Worm (Caenorhabditis elegans): ENCODE results near the gene prdx-3.
"Not testable (repeated sequence)": the region's sequence is repeated elsewhere in the genome, so short reads cannot be mapped to it uniquely, and the experiment has no call there.

The prdx-3 gene

DNA sequence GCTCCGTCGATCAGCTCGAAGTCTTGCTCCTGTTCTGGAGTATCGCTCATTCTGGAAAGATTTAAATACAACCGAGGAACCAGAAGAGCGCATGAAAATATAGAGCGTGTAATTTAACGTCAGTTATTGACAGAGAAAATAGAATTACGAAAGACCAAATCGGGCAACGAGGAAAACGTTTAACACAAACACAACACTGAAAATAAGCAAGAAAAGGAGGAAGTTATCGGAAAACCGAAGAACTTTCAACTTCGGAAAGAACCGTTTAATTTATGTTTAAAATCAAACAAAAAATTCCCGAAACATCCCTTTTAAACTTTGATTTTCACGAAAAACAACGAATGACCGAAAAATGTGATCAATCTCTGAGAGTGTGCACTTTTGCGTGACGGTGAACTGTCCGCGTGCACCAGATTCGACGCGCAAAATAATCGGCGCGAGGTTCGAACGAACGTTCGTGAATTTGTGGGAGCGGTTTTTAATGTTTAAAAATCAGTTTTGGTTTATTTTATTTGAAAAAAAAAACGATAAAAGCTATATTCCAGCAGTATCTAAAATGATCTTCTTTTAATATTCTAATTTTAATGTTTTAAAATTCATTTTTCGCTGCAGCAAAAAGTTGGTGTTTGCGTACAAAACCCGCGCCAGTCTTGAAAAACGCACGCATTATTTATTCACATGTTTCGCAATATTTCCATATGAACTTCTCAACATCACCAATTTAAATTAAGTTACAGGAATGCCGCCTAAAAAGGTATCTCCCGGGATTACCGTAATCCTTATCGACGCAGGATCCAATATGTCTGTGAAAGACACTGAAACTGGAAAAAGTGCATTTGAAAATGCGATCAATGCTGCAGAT lies 12.1 kb downstream of the prdx-3 start, which contains the start of the genes R07E5.7 and cku-80 (continued):
- TF ChIP-seq nhr-102 (tag; optimal IDR thresholded peaks at IDR 0.05) (no peak), mes-2 (tag; optimal IDR thresholded peaks at IDR 0.05; ENCODE audit: poor library complexity, severe bottlenecking) (peak; percentile 76), R02D3.7 (tag; optimal IDR thresholded peaks at IDR 0.05) (no peak), zfp-3 (GFP tag; conservative IDR thresholded peaks at IDR 0.05) (no peak), tag-97 (GFP tag; IDR thresholded peaks at IDR 0.05) (no peak)

DNA sequence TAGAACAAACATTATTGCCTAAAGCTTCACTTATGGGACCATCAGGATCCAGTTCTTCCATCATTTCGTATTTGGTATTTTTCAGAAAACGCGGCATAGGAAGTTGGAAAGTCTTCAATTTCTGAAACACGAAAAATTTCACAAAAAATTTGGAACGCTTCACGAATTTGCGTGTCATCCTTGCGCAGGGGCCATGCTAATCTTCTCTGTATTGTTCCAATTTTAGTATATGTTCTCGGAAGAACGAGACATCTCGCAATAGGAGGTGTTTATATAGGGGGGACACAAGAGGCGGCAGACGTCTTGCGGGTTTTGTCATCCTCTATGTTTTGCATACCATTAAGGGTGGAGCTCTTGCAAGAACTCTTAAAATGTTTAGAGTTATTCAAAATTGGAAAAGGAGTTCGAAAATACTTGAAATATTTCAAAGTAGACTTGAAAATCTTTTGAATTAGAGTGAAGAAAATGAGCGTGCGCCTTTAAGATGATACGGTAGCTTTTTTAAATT lies 19.5 kb downstream of the prdx-3 start:
- TF ChIP-seq arid-1 (GFP tag; conservative IDR thresholded peaks at IDR 0.05) (peak; percentile 92), lin-1 (GFP tag; IDR thresholded peaks at IDR 0.05) (peak; percentile 73; the same call in 1 of the 2 replicates), ceh-44 (GFP tag; IDR thresholded peaks at IDR 0.05) (0 out of 2 replicates have a peak, but pooled peaks have one; percentile 40), mdt-29 (GFP tag; IDR thresholded peaks at IDR 0.05) (0 out of 2 replicates have a peak, but pooled peaks have one; percentile 31), pha-4 (GFP tag; IDR thresholded peaks at IDR 0.05) (peak; percentile 90), dpl-1 (GFP tag; optimal IDR thresholded peaks at IDR 0.05) (peak; percentile 14), ctbp-1 (GFP tag; IDR thresholded peaks at IDR 0.05) (peak; percentile 79), Y105C5A.15 (GFP tag; IDR thresholded peaks at IDR 0.05) (peak; percentile 57; the same call in 1 of the 2 replicates), duxl-1 (tag; optimal IDR thresholded peaks at IDR 0.05; ENCODE audit: poor library complexity) (peak; percentile 29), T26A8.4 (GFP tag; IDR thresholded peaks at IDR 0.05) (peak; percentile 83), nhr-41 (GFP tag; IDR thresholded peaks at IDR 0.05) (0 out of 2 replicates have a peak, but pooled peaks have one; percentile 28), madf-9 (GFP tag; conservative IDR thresholded peaks at IDR 0.05) (peak; percentile 85), lin-29 (GFP tag; IDR thresholded peaks at IDR 0.05) (peak; percentile 46; the same call in 1 of the 2 replicates), daf-16 (GFP tag; optimal IDR thresholded peaks at IDR 0.05) (peak in 1 of 2 experiments; percentile 8), Y48G9A.11 (GFP tag; IDR thresholded peaks at IDR 0.05) (peak; percentile 80), hmg-1.1 (GFP tag; IDR thresholded peaks at IDR 0.05) (peak; percentile 87), snpc-1.2 (GFP tag; IDR thresholded peaks at IDR 0.05) (peak; percentile 86), dmd-9 (GFP tag; IDR thresholded peaks at IDR 0.05) (peak; percentile 69; the same call in 1 of the 2 replicates), snpc-4 (tag; optimal IDR thresholded peaks at IDR 0.05) (peak; percentile 82), zfp-3 (GFP tag; conservative IDR thresholded peaks at IDR 0.05) (peak; percentile 76), lin-38 (GFP tag; IDR thresholded peaks at IDR 0.05) (peak; percentile 83), vab-7 (GFP tag; IDR thresholded peaks at IDR 0.05) (peak; percentile 89), dmd-8 (GFP tag; IDR thresholded peaks at IDR 0.05) (peak; percentile 72), daf-19 (GFP tag; conservative IDR thresholded peaks at IDR 0.05) (peak; percentile 87), D1046.2 (GFP tag; IDR thresholded peaks at IDR 0.05) (peak; percentile 91), spr-1 (tag; optimal IDR thresholded peaks at IDR 0.05) (peak; percentile 43), nhr-42 (GFP tag; IDR thresholded peaks at IDR 0.05) (peak; percentile 49; the same call in 1 of the 2 replicates), tra-1 (GFP tag; IDR thresholded peaks at IDR 0.05) (peak; percentile 91), Y75B8A.6 (GFP tag; IDR thresholded peaks at IDR 0.05) (peak; percentile 74; the same call in 1 of the 2 replicates), php-3 (GFP tag; IDR thresholded peaks at IDR 0.05) (peak; percentile 79), egl-43 (GFP tag; IDR thresholded peaks at IDR 0.05) (peak; percentile 93), lim-7 (GFP tag; IDR thresholded peaks at IDR 0.05) (peak; percentile 88), F49E8.2 (tag; optimal IDR thresholded peaks at IDR 0.05; ENCODE audit: borderline replicate concordance) (peak; percentile 0), dmd-6 (GFP tag; IDR thresholded peaks at IDR 0.05) (peak; percentile 75), madf-5 (GFP tag; IDR thresholded peaks at IDR 0.05) (peak; percentile 60 to 80; a peak in 2 of 4 replicates), ZK337.2 (GFP tag; IDR thresholded peaks at IDR 0.05) (0 out of 2 replicates have a peak, but pooled peaks have one; percentile 6), F26F4.8 (GFP tag; conservative IDR thresholded peaks at IDR 0.05) (peak; percentile 81), mes-2 (tag; optimal IDR thresholded peaks at IDR 0.05; ENCODE audit: poor library complexity, severe bottlenecking) (peak; percentile 48), mxl-2 (GFP tag; conservative IDR thresholded peaks at IDR 0.05) (0 out of 2 replicates have a peak, but pooled peaks have one; percentile 42)
- TF ChIP-seq pha-4, daf-16 (tag; optimal IDR thresholded peaks at IDR 0.05): not testable (repeated sequence)

Data from whole organism, L4 larva.